Worm (Caenorhabditis elegans): ENCODE measurements around the gene F35E8.6.

F35E8.6 gene

ce11 chrV:15885967-15886366, 26.0 kb upstream of the F35E8.6 start, which contains the start of gene T06C12.9:
Gene T06C12.9 (minus strand): TSS chrV:15886067.
- TF ChIP-seq ztf-1 (GFP tag; conservative IDR thresholded peaks at IDR 0.05) (no peak), alr-1 (tag; optimal IDR thresholded peaks at IDR 0.05) (no peak), fos-1 (tag; optimal IDR thresholded peaks at IDR 0.05) (no peak), nhr-12 (tag; optimal IDR thresholded peaks at IDR 0.05) (no peak), peb-1 (tag; optimal IDR thresholded peaks at IDR 0.05) (no peak), C34F6.9 (tag; optimal IDR thresholded peaks at IDR 0.05) (no peak), lin-11 (tag; optimal IDR thresholded peaks at IDR 0.05) (no peak), lsy-2 (tag; optimal IDR thresholded peaks at IDR 0.05) (no peak), zag-1 (tag; optimal IDR thresholded peaks at IDR 0.05) (no peak), mab-5 (tag; optimal IDR thresholded peaks at IDR 0.05) (no peak), ztf-11 (tag; optimal IDR thresholded peaks at IDR 0.05) (no peak), dmd-4 (tag; optimal IDR thresholded peaks at IDR 0.05) (no peak), lin-39 (tag; optimal IDR thresholded peaks at IDR 0.05) (no peak), ceh-82 (tag; optimal IDR thresholded peaks at IDR 0.05) (no peak), ama-1 (optimal IDR thresholded peaks at IDR 0.05) (no peak), nhr-77 (tag; optimal IDR thresholded peaks at IDR 0.05) (no peak), nhr-25 (tag; optimal IDR thresholded peaks at IDR 0.05) (no peak), nhr-11 (tag; optimal IDR thresholded peaks at IDR 0.05) (no peak)

- TF ChIP-seq lsy-2 (tag; optimal IDR thresholded peaks at IDR 0.05) = no peak
- TF ChIP-seq nhr-129 (tag; optimal IDR thresholded peaks at IDR 0.05) = peak; percentile 29
- no peak for TF ChIP-seq ZK546.5 (tag; optimal IDR thresholded peaks at IDR 0.05)
- TF ChIP-seq blmp-1 (tag; optimal IDR thresholded peaks at IDR 0.05; ENCODE audit: insufficient read depth) = no peak
- TF ChIP-seq fos-1 (tag; optimal IDR thresholded peaks at IDR 0.05) = peak; percentile 93
- TF ChIP-seq alr-1 (tag; optimal IDR thresholded peaks at IDR 0.05) = no peak
- no peak for TF ChIP-seq unc-39 (tag; optimal IDR thresholded peaks at IDR 0.05)
- peak; percentile 25 for TF ChIP-seq gmeb-1 (tag; optimal IDR thresholded peaks at IDR 0.05)
- TF ChIP-seq aly-2 (tag; optimal IDR thresholded peaks at IDR 0.05) = no peak
- TF ChIP-seq sma-9 (GFP tag; optimal IDR thresholded peaks at IDR 0.05) = peak; percentile 71
- TF ChIP-seq sma-9 (tag; optimal IDR thresholded peaks at IDR 0.05) = no peak
These were observed 24.1 kb upstream of the F35E8.6 start for ce11 chrV:15887708-15888295.

- no peak for TF ChIP-seq nhr-10 (tag; optimal IDR thresholded peaks at IDR 0.05)
- TF ChIP-seq dmd-4 (tag; optimal IDR thresholded peaks at IDR 0.05) = no peak
- TF ChIP-seq egl-27 (tag; optimal IDR thresholded peaks at IDR 0.05) = no peak
- TF ChIP-seq sma-3 (GFP tag; optimal IDR thresholded peaks at IDR 0.05) = no peak
- no peak for TF ChIP-seq crh-2 (tag; optimal IDR thresholded peaks at IDR 0.05)
- no peak for TF ChIP-seq nhr-237 (tag; optimal IDR thresholded peaks at IDR 0.05)
- no peak for TF ChIP-seq ceh-82 (tag; optimal IDR thresholded peaks at IDR 0.05)
- no peak for TF ChIP-seq ama-1 (optimal IDR thresholded peaks at IDR 0.05)
- TF ChIP-seq lin-39 (tag; optimal IDR thresholded peaks at IDR 0.05) = no peak
- TF ChIP-seq snpc-4 (tag; optimal IDR thresholded peaks at IDR 0.05) = no peak
- no peak for TF ChIP-seq zag-1 (tag; optimal IDR thresholded peaks at IDR 0.05)
- TF ChIP-seq alr-1 (tag; optimal IDR thresholded peaks at IDR 0.05) = no peak
- no peak for TF ChIP-seq ceh-16 (tag; optimal IDR thresholded peaks at IDR 0.05)
- TF ChIP-seq nhr-6 (tag; optimal IDR thresholded peaks at IDR 0.05) = no peak
- TF ChIP-seq sma-9 (GFP tag; optimal IDR thresholded peaks at IDR 0.05) = no peak
- TF ChIP-seq sma-9 (tag; optimal IDR thresholded peaks at IDR 0.05) = no peak
- no peak for TF ChIP-seq unc-62 (GFP tag; optimal IDR thresholded peaks at IDR 0.05)
- TF ChIP-seq nhr-25 (tag; optimal IDR thresholded peaks at IDR 0.05) = no peak
- no peak for TF ChIP-seq fos-1 (tag; optimal IDR thresholded peaks at IDR 0.05)
These were observed 23.2 kb upstream of the F35E8.6 start, which contains the start of gene cgt-1 for ce11 chrV:15888751-15889150. Gene cgt-1 (minus strand): TSS chrV:15888851.

- TF ChIP-seq fos-1 (tag; optimal IDR thresholded peaks at IDR 0.05) = peak; percentile 88
- no peak for TF ChIP-seq peb-1 (tag; optimal IDR thresholded peaks at IDR 0.05)
These were observed 21.8 kb upstream of the F35E8.6 start for ce11 chrV:15890115-15890514.

- TF ChIP-seq nhr-129 (tag; optimal IDR thresholded peaks at IDR 0.05) (no peak), sma-9 (GFP tag; optimal IDR thresholded peaks at IDR 0.05) (peak; percentile 10), sma-9 (tag; optimal IDR thresholded peaks at IDR 0.05) (no peak), lin-11 (tag; optimal IDR thresholded peaks at IDR 0.05) (no peak), C34F6.9 (tag; optimal IDR thresholded peaks at IDR 0.05) (no peak), elt-1 (tag; optimal IDR thresholded peaks at IDR 0.05) (no peak), fos-1 (tag; optimal IDR thresholded peaks at IDR 0.05) (peak; percentile 84)
These were observed 20.7 kb upstream of the F35E8.6 start for ce11 chrV:15891279-15891678.

All from whole organism, L2 larva.